Fruit fly (Drosophila melanogaster) whole organism, embryonic: ENCODE results near the gene trk.

ENCODE experiments used
- Abd-B ChIP-seq: fragments of 200-800 bp; sonication (Bioruptor generic); optimal IDR thresholded peaks from 2 replicates; lab custom pipeline; 2018; ENCODE audit warnings: missing biosample characterization, mild to moderate bottlenecking, missing genetic modification characterization, moderate library complexity
- Atf-2 ChIP-seq: fragments of 200-800 bp; sonication (Bioruptor generic); optimal IDR thresholded peaks from 2 replicates; lab custom pipeline; 2016; ENCODE audit warnings: missing biosample characterization, missing genetic modification characterization
- Atf6 ChIP-seq: fragments of 200-800 bp; sonication (Bioruptor generic); IDR thresholded peaks from 2 replicates; pipeline ENCODE4 v1.3.6; 2022; ENCODE audit warnings: missing biosample characterization, missing genetic modification characterization
- CG1024 ChIP-seq: fragments of 200-800 bp; sonication (Bioruptor generic); IDR thresholded peaks from 2 replicates; pipeline ENCODE4 v1.3.6; 2022; ENCODE audit warnings: missing biosample characterization, missing genetic modification characterization
- CG14441 ChIP-seq: fragments of 200-800 bp; sonication (Bioruptor generic); IDR thresholded peaks from 2 replicates; pipeline ENCODE4 v1.3.6; 2022; ENCODE audit warnings: missing biosample characterization, missing genetic modification characterization
- CG15696 ChIP-seq: fragments of 200-800 bp; sonication (Bioruptor generic); optimal IDR thresholded peaks from 2 replicates; lab custom pipeline; 2019; ENCODE audit warnings: missing biosample characterization, mild to moderate bottlenecking, missing genetic modification characterization, moderate library complexity
- CG17361 ChIP-seq: fragments of 200-800 bp; sonication (Bioruptor generic); IDR thresholded peaks from 3 replicates; pipeline ENCODE4 v1.3.6; 2022; ENCODE audit warnings: missing biosample characterization, missing genetic modification characterization
- CG17802 ChIP-seq: fragments of 200-800 bp; sonication (Bioruptor generic); optimal IDR thresholded peaks from 2 replicates; lab custom pipeline; 2018; ENCODE audit warnings: missing biosample characterization, mild to moderate bottlenecking, missing genetic modification characterization, moderate library complexity
- CG18764 ChIP-seq: fragments of 200-800 bp; sonication (Bioruptor generic); optimal IDR thresholded peaks from 3 replicates; lab custom pipeline; 2016; ENCODE audit warnings: missing biosample characterization, missing genetic modification characterization
- CG2116 ChIP-seq: fragments of 200-800 bp; sonication (Bioruptor generic); optimal IDR thresholded peaks from 3 replicates; lab custom pipeline; 2018; ENCODE audit warnings: missing biosample characterization, mild to moderate bottlenecking, missing genetic modification characterization
- CG4730 ChIP-seq: fragments of 200-800 bp; sonication (Bioruptor generic); IDR thresholded peaks from 2 replicates; pipeline ENCODE4 v1.3.6; 2022; ENCODE audit warnings: missing biosample characterization, missing genetic modification characterization
- CG7839 ChIP-seq: fragments of 200-800 bp; sonication (Bioruptor generic); optimal IDR thresholded peaks from 3 replicates; lab custom pipeline; 2018; ENCODE audit warnings: missing biosample characterization, mild to moderate bottlenecking, missing genetic modification characterization, moderate library complexity
- CrebB ChIP-seq: fragments of 200-800 bp; sonication (Bioruptor generic); optimal IDR thresholded peaks from 3 replicates; lab custom pipeline; 2018; ENCODE audit warnings: missing biosample characterization, mild to moderate bottlenecking, missing genetic modification characterization
- Dbx ChIP-seq: fragments of 200-800 bp; sonication (Bioruptor generic); IDR thresholded peaks from 3 replicates; pipeline ENCODE4 v1.3.6; 2022; ENCODE audit warnings: missing biosample characterization, missing genetic modification characterization
- Dip2 ChIP-seq: fragments of 200-800 bp; sonication (Bioruptor generic); IDR thresholded peaks from 2 replicates; pipeline ENCODE4 v1.3.6; 2022; ENCODE audit warnings: missing biosample characterization, missing genetic modification characterization
- Doc2 ChIP-seq: fragments of 200-800 bp; sonication (Bioruptor generic); IDR thresholded peaks from 2 replicates; pipeline ENCODE4 v1.3.6; 2022; ENCODE audit warnings: missing biosample characterization, missing genetic modification characterization
- E2f2 ChIP-seq: fragments of 200-800 bp; sonication (Bioruptor generic); IDR thresholded peaks from 2 replicates; pipeline ENCODE4 v1.3.6; 2022; ENCODE audit warnings: missing biosample characterization, missing genetic modification characterization
- Ets97D ChIP-seq: fragments of 200-800 bp; sonication (Bioruptor generic); optimal IDR thresholded peaks from 3 replicates; lab custom pipeline; 2016; ENCODE audit warnings: missing biosample characterization, missing genetic modification characterization
- H15 ChIP-seq: fragments of 200-800 bp; sonication (Bioruptor generic); IDR thresholded peaks from 3 replicates; pipeline ENCODE4 v1.3.6; 2022; ENCODE audit warnings: missing biosample characterization, missing genetic modification characterization
- H2.0 ChIP-seq: fragments of 200-800 bp; sonication (Bioruptor generic); IDR thresholded peaks from 2 replicates; pipeline ENCODE4 v1.3.6; 2022; ENCODE audit warnings: missing biosample characterization, missing genetic modification characterization
- HLH4C ChIP-seq: fragments of 200-800 bp; sonication (Bioruptor generic); IDR thresholded peaks from 3 replicates; pipeline ENCODE4 v1.3.6; 2022; ENCODE audit warnings: missing biosample characterization, missing genetic modification characterization; ENCODE audit not compliant: partially characterized antibody
- HmgD ChIP-seq: fragments of 200-800 bp; sonication (Bioruptor generic); optimal IDR thresholded peaks from 3 replicates; lab custom pipeline; 2016; ENCODE audit warnings: missing biosample characterization, missing genetic modification characterization
- HmgZ ChIP-seq: fragments of 200-800 bp; sonication (Bioruptor generic); optimal IDR thresholded peaks from 2 replicates; lab custom pipeline; 2018; ENCODE audit warnings: missing biosample characterization, mild to moderate bottlenecking, missing genetic modification characterization
- Lhr ChIP-seq: fragments of 200-800 bp; sonication (Bioruptor generic); optimal IDR thresholded peaks from 3 replicates; lab custom pipeline; 2017; ENCODE audit warnings: mild to moderate bottlenecking, missing biosample characterization, missing genetic modification reagents, missing genetic modification characterization
- MESR4 ChIP-seq: fragments of 200-800 bp; sonication (Bioruptor generic); optimal IDR thresholded peaks from 2 replicates; lab custom pipeline; 2018; ENCODE audit warnings: missing biosample characterization, mild to moderate bottlenecking, missing genetic modification characterization, moderate library complexity
- Nf-YA ChIP-seq: fragments of 200-800 bp; sonication (Bioruptor generic); IDR thresholded peaks from 2 replicates; pipeline ENCODE4 v1.3.6; 2022; ENCODE audit warnings: missing biosample characterization, missing genetic modification characterization
- Pdp1 ChIP-seq, 2 experiments: fragments of 200-800 bp; sonication (Bioruptor generic); optimal IDR thresholded peaks; 3 replicates each; lab custom pipeline; 2016; ENCODE audit warnings: missing biosample characterization in 2 of 2, missing genetic modification characterization in 2 of 2, mild to moderate bottlenecking in 1 of 2, moderate library complexity in 1 of 2
- Poxn ChIP-seq: fragments of 200-800 bp; sonication (Bioruptor generic); IDR thresholded peaks from 2 replicates; pipeline ENCODE4 v1.3.6; 2022; ENCODE audit warnings: missing biosample characterization, missing genetic modification characterization
- Rfx ChIP-seq: fragments of 200-800 bp; sonication (Bioruptor generic); IDR thresholded peaks from 2 replicates; pipeline ENCODE4 v1.3.6; 2022; ENCODE audit warnings: missing biosample characterization, missing genetic modification characterization
- YL-1 ChIP-seq: fragments of 200-800 bp; sonication (Bioruptor generic); optimal IDR thresholded peaks from 3 replicates; lab custom pipeline; 2017; ENCODE audit warnings: missing biosample characterization, mild to moderate bottlenecking, missing genetic modification characterization
- abd-A ChIP-seq: fragments of 200-800 bp; sonication (Bioruptor generic); optimal IDR thresholded peaks from 3 replicates; lab custom pipeline; 2019; ENCODE audit warnings: missing biosample characterization, mild to moderate bottlenecking, missing genetic modification characterization, moderate library complexity
- ap ChIP-seq: fragments of 200-800 bp; sonication (Bioruptor generic); IDR thresholded peaks from 2 replicates; pipeline ENCODE4 v1.3.6; 2022; ENCODE audit warnings: missing biosample characterization, missing genetic modification characterization
- ara ChIP-seq: fragments of 200-800 bp; sonication (Bioruptor generic); IDR thresholded peaks from 2 replicates; pipeline ENCODE4 v1.3.6; 2022; ENCODE audit warnings: missing biosample characterization, missing genetic modification characterization
- bigmax ChIP-seq: fragments of 200-800 bp; sonication (Bioruptor generic); optimal IDR thresholded peaks from 2 replicates; lab custom pipeline; 2018; ENCODE audit warnings: missing biosample characterization, mild to moderate bottlenecking, missing genetic modification characterization
- cato ChIP-seq: fragments of 200-800 bp; sonication (Bioruptor generic); optimal IDR thresholded peaks from 2 replicates; lab custom pipeline; 2016; ENCODE audit warnings: missing biosample characterization, missing genetic modification characterization, borderline replicate concordance
- chinmo ChIP-seq: fragments of 200-800 bp; sonication (Bioruptor generic); IDR thresholded peaks from 4 replicates; pipeline ENCODE4 v1.3.6; 2022; ENCODE audit warnings: missing biosample characterization, missing genetic modification characterization; ENCODE audit not compliant: partially characterized antibody
- chm ChIP-seq: fragments of 200-800 bp; sonication (Bioruptor generic); IDR thresholded peaks from 2 replicates; pipeline ENCODE4 v1.3.6; 2022; ENCODE audit warnings: missing biosample characterization, missing genetic modification characterization
- dmrt99B ChIP-seq: fragments of 200-800 bp; sonication (Bioruptor generic); optimal IDR thresholded peaks from 2 replicates; lab custom pipeline; 2018; ENCODE audit warnings: missing biosample characterization, mild to moderate bottlenecking, missing genetic modification characterization, moderate library complexity
- esg ChIP-seq: fragments of 200-800 bp; sonication (Bioruptor generic); conservative IDR thresholded peaks from 2 replicates; pipeline ENCODE4 v1.3.6; 2022; ENCODE audit warnings: missing biosample characterization, missing genetic modification characterization
- eyg ChIP-seq: fragments of 200-800 bp; sonication (Bioruptor generic); optimal IDR thresholded peaks from 3 replicates; lab custom pipeline; 2016; ENCODE audit warnings: missing biosample characterization, missing genetic modification characterization
- fu2 ChIP-seq: fragments of 200-800 bp; sonication (Bioruptor generic); optimal IDR thresholded peaks from 2 replicates; lab custom pipeline; 2016; ENCODE audit warnings: missing biosample characterization, missing genetic modification characterization
- gce ChIP-seq: fragments of 200-800 bp; sonication (Bioruptor generic); IDR thresholded peaks from 3 replicates; pipeline ENCODE4 v1.3.6; 2022; ENCODE audit warnings: missing biosample characterization, missing genetic modification characterization
- inv ChIP-seq: fragments of 200-800 bp; sonication (Bioruptor generic); IDR thresholded peaks from 2 replicates; pipeline ENCODE4 v1.3.6; 2022; ENCODE audit warnings: missing biosample characterization, missing genetic modification characterization; ENCODE audit not compliant: partially characterized antibody
- mld ChIP-seq: fragments of 200-800 bp; sonication (Bioruptor generic); IDR thresholded peaks from 3 replicates; pipeline ENCODE4 v1.3.6; 2022; ENCODE audit warnings: missing biosample characterization, missing genetic modification characterization; ENCODE audit not compliant: partially characterized antibody
- pho ChIP-seq: fragments of 200-800 bp; sonication (Bioruptor generic); optimal IDR thresholded peaks from 2 replicates; lab custom pipeline; 2016; ENCODE audit warnings: missing biosample characterization, missing genetic modification characterization
- pnt ChIP-seq: fragments of 200-800 bp; sonication (Bioruptor generic); optimal IDR thresholded peaks from 3 replicates; lab custom pipeline; 2016; ENCODE audit warnings: missing biosample characterization, missing genetic modification characterization
- sima ChIP-seq: fragments of 200-800 bp; sonication (Bioruptor generic); optimal IDR thresholded peaks from 2 replicates; lab custom pipeline; 2016; ENCODE audit warnings: missing biosample characterization, missing genetic modification characterization
- ssp ChIP-seq: fragments of 200-800 bp; sonication (Bioruptor generic); IDR thresholded peaks from 2 replicates; pipeline ENCODE4 v1.3.6; 2022; ENCODE audit warnings: missing biosample characterization, missing genetic modification characterization
- trem ChIP-seq: fragments of 200-800 bp; optimal IDR thresholded peaks from 3 replicates; lab custom pipeline; 2019; ENCODE audit warnings: missing biosample characterization, mild to moderate bottlenecking, missing genetic modification characterization, moderate library complexity
- trh ChIP-seq: fragments of 200-800 bp; sonication (Bioruptor generic); optimal IDR thresholded peaks from 2 replicates; lab custom pipeline; 2016; ENCODE audit warnings: missing biosample characterization, missing genetic modification characterization

Gene trk

dm6 chr2L:10280772-10281171 is 8.6 kb upstream of the trk start, which contains the start of gene CG34043:
CG34043 (minus strand) TSS chr2L:10280872.
- TF ChIP-seq Abd-B (GFP tag; lab: Kevin White, UChicago) (no peak), trh (GFP tag; lab: Kevin White, UChicago) (no peak), MESR4 (GFP tag; lab: Kevin White, UChicago) (no peak), Dip2 (GFP tag; lab: Robert Waterston, UW) (no peak)
- TF ChIP-seq, all 482 proteins: peak for 0

- TF ChIP-seq Nf-YA (GFP tag; lab: Robert Waterston, UW) (no peak), CG17361 (GFP tag; lab: Robert Waterston, UW) (no peak), Poxn (GFP tag; lab: Robert Waterston, UW) (no peak), CG14441 (GFP tag; lab: Robert Waterston, UW) (no peak), Dbx (GFP tag; lab: Robert Waterston, UW) (peak; percentile 23; the same call in 1 of the 3 replicates), eyg (GFP tag; lab: Kevin White, UChicago) (no peak), ara (GFP tag; lab: Robert Waterston, UW) (no peak), E2f2 (GFP tag; lab: Robert Waterston, UW) (peak; percentile 79), YL-1 (GFP tag; lab: Kevin White, UChicago) (no peak), H2.0 (no peak), esg (GFP tag; lab: Robert Waterston, UW) (no peak), CG1024 (GFP tag; lab: Robert Waterston, UW) (peak; percentile 81), bigmax (GFP tag; lab: Kevin White, UChicago) (no peak), Lhr (GFP tag; lab: Kevin White, UChicago) (no peak), ssp (GFP tag; lab: Robert Waterston, UW) (peak; percentile 94), dmrt99B (tag; lab: Kevin White, UChicago) (no peak), inv (GFP tag; lab: Robert Waterston, UW) (peak; percentile 88), CG18764 (no peak), Pdp1 (GFP tag; optimal IDR thresholded peaks at IDR 0.05; lab: Kevin White, UChicago) (no peak), chinmo (GFP tag; lab: Robert Waterston, UW) (0 out of 4 replicates have a peak, but pooled peaks have one; percentile 49), Doc2 (GFP tag; lab: Robert Waterston, UW) (no peak), CG15696 (no peak), pho (GFP tag; lab: Kevin White, UChicago) (no peak), Atf6 (GFP tag; lab: Robert Waterston, UW) (no peak), H15 (no peak), mld (peak; percentile 66; the same call in 1 of the 3 replicates), HmgD (GFP tag; lab: Kevin White, UChicago) (no peak), Rfx (GFP tag; lab: Robert Waterston, UW) (peak; percentile 39; the same call in 1 of the 2 replicates), CG4730 (GFP tag; lab: Robert Waterston, UW) (no peak), CG7839 (tag; lab: Kevin White, UChicago) (no peak), ap (GFP tag; lab: Robert Waterston, UW) (no peak), chm (no peak), CG17802 (tag; lab: Kevin White, UChicago) (peak; percentile 80), gce (no peak), abd-A (no peak), CG2116 (peak; percentile 49), sima (GFP tag; lab: Kevin White, UChicago) (no peak), trem (peak; percentile 49), CrebB (tag; lab: Kevin White, UChicago) (no peak), Atf-2 (no peak), fu2 (no peak), cato (GFP tag; lab: Kevin White, UChicago) (no peak), pnt (no peak), Ets97D (GFP tag; lab: Kevin White, UChicago) (peak; percentile 50), HLH4C (GFP tag; lab: Robert Waterston, UW) (peak; percentile 78), HmgZ (tag; lab: Kevin White, UChicago) (peak; percentile 3)
Observed at dm6 chr2L:10278658-10279057, 6.5 kb upstream of the trk start, which contains the start of gene Utx. Utx (minus strand) TSS chr2L:10278811.
